Worm (Caenorhabditis elegans) whole organism, early embryonic: ENCODE data around the gene C16C8.20.

Experiments used
- ama-1 ChIP-seq: fragments of 150-350 bp; optimal IDR thresholded peaks from 2 replicates; lab custom pipeline; 2014
- ceh-36 ChIP-seq: sonication (generic microtip); optimal IDR thresholded peaks from 2 replicates; lab custom pipeline; 2016; ENCODE audit warnings: missing genetic modification characterization, inconsistent platforms, missing compliant biosample characterization
- ets-7 ChIP-seq: sonication (generic microtip); optimal IDR thresholded peaks from 2 replicates; lab custom pipeline; 2016; ENCODE audit warnings: missing genotype, missing genetic modification characterization, missing compliant biosample characterization
- flt-1 ChIP-seq: fragments of 200-800 bp; sonication (Bioruptor generic); IDR thresholded peaks from 2 replicates; pipeline ENCODE4 v1.3.6; 2022; ENCODE audit warnings: missing genetic modification characterization, missing compliant biosample characterization
- hmbx-1 ChIP-seq: sonication (generic microtip); optimal IDR thresholded peaks from 2 replicates; lab custom pipeline; 2016; ENCODE audit warnings: mild to moderate bottlenecking, missing genetic modification characterization, missing compliant biosample characterization
- pes-1 ChIP-seq: fragments of 200-800 bp; sonication (Bioruptor generic); IDR thresholded peaks from 2 replicates; pipeline ENCODE4 v1.3.6; 2022; ENCODE audit warnings: missing genetic modification reagents, missing genetic modification characterization, missing compliant biosample characterization
- scrt-1 ChIP-seq: fragments of 200-800 bp; sonication (Bioruptor generic); IDR thresholded peaks from 2 replicates; pipeline ENCODE4 v1.3.6; 2022; ENCODE audit warnings: missing genetic modification characterization, missing compliant biosample characterization
- sea-1 ChIP-seq: fragments of 200-800 bp; sonication (Bioruptor generic); conservative IDR thresholded peaks from 2 replicates; pipeline ENCODE4 v1.3.6; 2022; ENCODE audit warnings: missing genetic modification characterization, missing compliant biosample characterization
- tbx-37 ChIP-seq: fragments of 200-800 bp; sonication (Bioruptor generic); conservative IDR thresholded peaks from 2 replicates; pipeline ENCODE4 v1.3.6; 2022; ENCODE audit warnings: missing genetic modification reagents, missing genetic modification characterization, missing compliant biosample characterization
- tra-4 ChIP-seq: sonication (generic microtip); optimal IDR thresholded peaks from 2 replicates; lab custom pipeline; 2017; ENCODE audit warnings: missing genetic modification characterization, missing compliant biosample characterization

DNA sequence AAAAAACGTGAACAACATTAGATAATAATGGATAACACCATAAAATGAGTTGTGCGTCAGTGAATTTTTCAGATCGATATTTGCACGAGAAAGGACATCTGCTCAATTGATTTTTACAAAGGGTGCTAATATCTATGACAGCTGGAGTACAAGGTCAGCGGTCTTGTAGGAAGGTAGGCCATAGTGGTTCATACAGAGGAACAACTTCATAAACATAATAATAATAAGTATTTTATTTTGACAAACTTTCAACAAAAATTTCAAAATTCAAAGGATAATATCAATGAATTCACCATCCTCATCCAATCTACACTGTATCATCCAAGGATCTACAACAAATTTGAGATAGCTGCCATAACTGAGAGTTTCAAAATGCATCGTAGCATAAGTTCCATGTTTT lies 30.4 kb downstream of the C16C8.20 start, which contains the start of gene fbxb-104:
- TF ChIP-seq scrt-1 (GFP tag; lab: Robert Waterston, UW), result no peak
- no peak for TF ChIP-seq tbx-37 (GFP tag; lab: Robert Waterston, UW)
- TF ChIP-seq sea-1 (GFP tag; lab: Robert Waterston, UW), result no peak
- no peak for TF ChIP-seq tra-4 (tag; lab: Kevin White, UChicago)
- no peak for TF ChIP-seq ama-1 (lab: Kevin White, UChicago)
- no peak for TF ChIP-seq hmbx-1 (tag; lab: Kevin White, UChicago)
- no peak for TF ChIP-seq ets-7
- TF ChIP-seq pes-1 (GFP tag; lab: Robert Waterston, UW), result no peak
- TF ChIP-seq ceh-36 (tag; lab: Kevin White, UChicago), result no peak
- no peak for TF ChIP-seq flt-1 (GFP tag; lab: Robert Waterston, UW)
